Fruit fly (Drosophila melanogaster): ENCODE data around the gene CG32987.

The CG32987 gene

dm6 chr2L:8845931-8846330, 17.7 kb upstream of the CG32987 start (continued):
- TF ChIP-seq zen (tag; optimal IDR thresholded peaks at IDR 0.05) (peak; percentile 94), exex (tag; optimal IDR thresholded peaks at IDR 0.05) (no peak), CG9609 (GFP tag; optimal IDR thresholded peaks at IDR 0.05) (peak; percentile 82), YL-1 (GFP tag; optimal IDR thresholded peaks at IDR 0.05) (peak; percentile 95), Ravus (GFP tag; IDR thresholded peaks at IDR 0.05) (no peak), tll (GFP tag; optimal IDR thresholded peaks at IDR 0.05) (peak in 1 of 2 experiments; percentile 100), CG34422 (GFP tag; IDR thresholded peaks at IDR 0.05) (no peak), pan (optimal IDR thresholded peaks at IDR 0.05) (no peak), pan (GFP tag; optimal IDR thresholded peaks at IDR 0.05 in 1 of 2, IDR thresholded peaks at IDR 0.05 in 1 of 2) (no peak), zfh2 (GFP tag; optimal IDR thresholded peaks at IDR 0.05) (peak; percentile 61), ham (GFP tag; IDR thresholded peaks at IDR 0.05) (no peak), CG5180 (GFP tag; optimal IDR thresholded peaks at IDR 0.05) (no peak), fu2 (GFP tag; optimal IDR thresholded peaks at IDR 0.05) (peak; percentile 36), sob (GFP tag; IDR thresholded peaks at IDR 0.05) (peak; percentile 79), stc (GFP tag; IDR thresholded peaks at IDR 0.05) (peak; percentile 33; the same call in 1 of the 2 replicates), CG8089 (GFP tag; optimal IDR thresholded peaks at IDR 0.05) (peak; percentile 93), CG14441 (GFP tag; IDR thresholded peaks at IDR 0.05) (no peak), row (GFP tag; IDR thresholded peaks at IDR 0.05) (no peak), kay (GFP tag; optimal IDR thresholded peaks at IDR 0.05) (no peak), CG10274 (GFP tag; optimal IDR thresholded peaks at IDR 0.05) (peak; percentile 0), CG14014 (GFP tag; IDR thresholded peaks at IDR 0.05) (peak; percentile 51; the same call in 1 of the 2 replicates), CG15514 (GFP tag; optimal IDR thresholded peaks at IDR 0.05) (peak; percentile 55), prd (optimal IDR thresholded peaks at IDR 0.05) (no peak), prd (GFP tag; IDR thresholded peaks at IDR 0.05) (peak; percentile 80; the same call in 2 of the 3 replicates), Hmr (GFP tag; optimal IDR thresholded peaks at IDR 0.05) (peak; percentile 93), Hsf (GFP tag; optimal IDR thresholded peaks at IDR 0.05) (peak; percentile 67), CG32772 (GFP tag; IDR thresholded peaks at IDR 0.05) (no peak), ash1 (GFP tag; optimal IDR thresholded peaks at IDR 0.05) (peak; percentile 4), H2.0 (GFP tag; IDR thresholded peaks at IDR 0.05) (no peak), Aef1 (GFP tag; IDR thresholded peaks at IDR 0.05) (no peak), BEAF-32 (GFP tag; optimal IDR thresholded peaks at IDR 0.05) (no peak), HLHmδ (GFP tag; optimal IDR thresholded peaks at IDR 0.05) (peak; percentile 29), Opbp (GFP tag; IDR thresholded peaks at IDR 0.05; ENCODE audit: partially characterized antibody) (no peak), Ada2b (GFP tag; IDR thresholded peaks at IDR 0.05) (no peak), CG11247 (GFP tag; IDR thresholded peaks at IDR 0.05) (peak; percentile 79), CG1792 (GFP tag; optimal IDR thresholded peaks at IDR 0.05) (peak; percentile 62), CG31224 (GFP tag; IDR thresholded peaks at IDR 0.05) (no peak), MBD-R2 (GFP tag; IDR thresholded peaks at IDR 0.05) (no peak), CG15011 (GFP tag; optimal IDR thresholded peaks at IDR 0.05) (peak; percentile 52), CG7271 (tag; optimal IDR thresholded peaks at IDR 0.05) (peak; percentile 94), CG7786 (GFP tag; optimal IDR thresholded peaks at IDR 0.05) (peak; percentile 84), D19B (GFP tag; optimal IDR thresholded peaks at IDR 0.05) (peak; percentile 24), CG8924 (tag; optimal IDR thresholded peaks at IDR 0.05) (peak; percentile 84), CG8281 (tag; optimal IDR thresholded peaks at IDR 0.05) (no peak), CG2678 (tag; optimal IDR thresholded peaks at IDR 0.05) (peak; percentile 68), yki (optimal IDR thresholded peaks at IDR 0.05) (no peak), slou (GFP tag; optimal IDR thresholded peaks at IDR 0.05) (peak; percentile 48), CG17385 (GFP tag; optimal IDR thresholded peaks at IDR 0.05) (peak; percentile 57), Spps (tag; optimal IDR thresholded peaks at IDR 0.05) (peak; percentile 43), lov (optimal IDR thresholded peaks at IDR 0.05) (no peak), lov (GFP tag; IDR thresholded peaks at IDR 0.05) (peak; percentile 79; the same call in 2 of the 3 replicates), Abd-B (GFP tag; optimal IDR thresholded peaks at IDR 0.05) (no peak)

Measured in whole organism, embryonic.